Worm (Caenorhabditis elegans): ENCODE results near the gene paa-1.

Gene paa-1

ce11 chrIII:5407060-5407459 lies 43.5 kb upstream of the paa-1 start:
- no peak for TF ChIP-seq mab-5 (tag; optimal IDR thresholded peaks at IDR 0.05)
- TF ChIP-seq unc-55 (GFP tag; optimal IDR thresholded peaks at IDR 0.05): no peak
- TF ChIP-seq F13H6.1 (tag; optimal IDR thresholded peaks at IDR 0.05): no peak
- TF ChIP-seq lsy-2 (tag; optimal IDR thresholded peaks at IDR 0.05): no peak
- no peak for TF ChIP-seq mbf-1 (tag; optimal IDR thresholded peaks at IDR 0.05)
- TF ChIP-seq C34F6.9 (tag; optimal IDR thresholded peaks at IDR 0.05): no peak
- TF ChIP-seq nhr-11 (tag; optimal IDR thresholded peaks at IDR 0.05): no peak
- no peak for TF ChIP-seq lin-11 (tag; optimal IDR thresholded peaks at IDR 0.05)
- no peak for TF ChIP-seq mdl-1 (tag; optimal IDR thresholded peaks at IDR 0.05)
- no peak for TF ChIP-seq gmeb-1 (tag; optimal IDR thresholded peaks at IDR 0.05)
- TF ChIP-seq unc-62 (GFP tag; optimal IDR thresholded peaks at IDR 0.05): no peak
- TF ChIP-seq nhr-77 (tag; optimal IDR thresholded peaks at IDR 0.05): no peak
- TF ChIP-seq nhr-237 (tag; optimal IDR thresholded peaks at IDR 0.05): no peak
- no peak for TF ChIP-seq elt-3 (tag; optimal IDR thresholded peaks at IDR 0.05)
- TF ChIP-seq nhr-21 (tag; optimal IDR thresholded peaks at IDR 0.05): no peak
- TF ChIP-seq ZK546.5 (tag; optimal IDR thresholded peaks at IDR 0.05): no peak
- TF ChIP-seq Y55F3AM.14 (GFP tag; optimal IDR thresholded peaks at IDR 0.05): no peak
- no peak for TF ChIP-seq sma-3 (GFP tag; optimal IDR thresholded peaks at IDR 0.05)
- no peak for TF ChIP-seq ceh-82 (tag; optimal IDR thresholded peaks at IDR 0.05)

ce11 chrIII:5407588-5407987 lies 42.9 kb upstream of the paa-1 start, which contains the start of gene W03A5.1:
Gene W03A5.1 (plus strand): TSS chrIII:5407888.
- TF ChIP-seq nhr-11 (tag; optimal IDR thresholded peaks at IDR 0.05) (no peak), mbf-1 (tag; optimal IDR thresholded peaks at IDR 0.05) (no peak), sma-3 (GFP tag; optimal IDR thresholded peaks at IDR 0.05) (no peak), elt-1 (tag; optimal IDR thresholded peaks at IDR 0.05) (no peak), Y55F3AM.14 (GFP tag; optimal IDR thresholded peaks at IDR 0.05) (no peak), nhr-23 (tag; optimal IDR thresholded peaks at IDR 0.05) (no peak), dmd-4 (tag; optimal IDR thresholded peaks at IDR 0.05) (no peak), F13H6.1 (tag; optimal IDR thresholded peaks at IDR 0.05) (no peak), mdl-1 (tag; optimal IDR thresholded peaks at IDR 0.05) (no peak), ceh-82 (tag; optimal IDR thresholded peaks at IDR 0.05) (no peak), nhr-6 (tag; optimal IDR thresholded peaks at IDR 0.05) (no peak), nhr-25 (tag; optimal IDR thresholded peaks at IDR 0.05) (no peak), R02D3.7 (tag; optimal IDR thresholded peaks at IDR 0.05) (no peak), ztf-11 (tag; optimal IDR thresholded peaks at IDR 0.05) (no peak)

ce11 chrIII:5413680-5414079 lies 36.9 kb upstream of the paa-1 start, which contains the start of gene grl-22:
Gene grl-22 (minus strand): TSS chrIII:5414011.
- TF ChIP-seq mdl-1 (tag; optimal IDR thresholded peaks at IDR 0.05) (no peak), egl-27 (tag; optimal IDR thresholded peaks at IDR 0.05) (no peak), mbf-1 (tag; optimal IDR thresholded peaks at IDR 0.05) (no peak), aly-2 (tag; optimal IDR thresholded peaks at IDR 0.05) (no peak), nhr-237 (tag; optimal IDR thresholded peaks at IDR 0.05) (no peak), elt-1 (tag; optimal IDR thresholded peaks at IDR 0.05) (no peak), unc-39 (tag; optimal IDR thresholded peaks at IDR 0.05) (no peak), nhr-12 (tag; optimal IDR thresholded peaks at IDR 0.05) (no peak), alr-1 (tag; optimal IDR thresholded peaks at IDR 0.05) (no peak), blmp-1 (tag; optimal IDR thresholded peaks at IDR 0.05; ENCODE audit: insufficient read depth) (no peak)

ce11 chrIII:5417921-5418320 lies 32.6 kb upstream of the paa-1 start:
- TF ChIP-seq sma-9 (GFP tag; optimal IDR thresholded peaks at IDR 0.05): peak; percentile 35
- TF ChIP-seq sma-9 (tag; optimal IDR thresholded peaks at IDR 0.05): no peak
- peak in 1 of 2 experiments; percentile 25 for TF ChIP-seq lsy-2 (tag; optimal IDR thresholded peaks at IDR 0.05)
- TF ChIP-seq F13H6.1 (tag; optimal IDR thresholded peaks at IDR 0.05): no peak
- TF ChIP-seq nhr-129 (tag; optimal IDR thresholded peaks at IDR 0.05): peak; percentile 23

- TF ChIP-seq blmp-1 (tag; optimal IDR thresholded peaks at IDR 0.05; ENCODE audit: insufficient read depth) (peak; percentile 63), ceh-82 (tag; optimal IDR thresholded peaks at IDR 0.05) (no peak)
Observed at ce11 chrIII:5419527-5419926, 31.0 kb upstream of the paa-1 start.

All from whole organism, L2 larva.